Fruit fly (Drosophila melanogaster) whole organism, embryonic: Measurements from ENCODE around the gene HHEX.

Experiments
- CG10565 ChIP-seq: fragments of 200-800 bp; sonication (Bioruptor generic); optimal IDR thresholded peaks from 3 replicates; lab custom pipeline; 2016; ENCODE audit warnings: missing biosample characterization, mild to moderate bottlenecking, missing genetic modification characterization
- CG12219 ChIP-seq: fragments of 200-800 bp; sonication (Bioruptor generic); optimal IDR thresholded peaks from 3 replicates; lab custom pipeline; 2018; ENCODE audit warnings: missing biosample characterization, mild to moderate bottlenecking, missing genetic modification characterization
- CG13894 ChIP-seq: fragments of 200-800 bp; sonication (Bioruptor generic); optimal IDR thresholded peaks from 3 replicates; lab custom pipeline; 2018; ENCODE audit warnings: missing biosample characterization, mild to moderate bottlenecking, missing genetic modification characterization, moderate library complexity
- CG14050 ChIP-seq: fragments of 200-800 bp; sonication (Bioruptor generic); IDR thresholded peaks from 3 replicates; pipeline ENCODE4 v1.3.6; 2022; ENCODE audit warnings: missing biosample characterization, missing genetic modification characterization
- CG15601 ChIP-seq: fragments of 200-800 bp; sonication (Bioruptor generic); optimal IDR thresholded peaks from 3 replicates; lab custom pipeline; 2019; ENCODE audit warnings: missing biosample characterization, mild to moderate bottlenecking, missing genetic modification characterization, moderate library complexity
- CG18476 ChIP-seq: fragments of 200-800 bp; sonication (Bioruptor generic); optimal IDR thresholded peaks from 2 replicates; lab custom pipeline; 2016; ENCODE audit warnings: missing biosample characterization, mild to moderate bottlenecking, missing genetic modification characterization
- CG18599 ChIP-seq: fragments of 200-800 bp; sonication (Bioruptor generic); optimal IDR thresholded peaks from 3 replicates; lab custom pipeline; 2017; ENCODE audit warnings: missing biosample characterization, missing genetic modification characterization, mild to moderate bottlenecking, moderate library complexity, missing genetic modification reagents
- CG30403 ChIP-seq: fragments of 200-800 bp; sonication (Bioruptor generic); optimal IDR thresholded peaks from 3 replicates; lab custom pipeline; 2016; ENCODE audit warnings: missing biosample characterization, missing genetic modification characterization
- CG34224 ChIP-seq: fragments of 200-800 bp; sonication (Bioruptor generic); IDR thresholded peaks from 3 replicates; pipeline ENCODE4 v1.3.6; 2022; ENCODE audit warnings: missing biosample characterization, missing genetic modification characterization; ENCODE audit not compliant: partially characterized antibody
- CG5180 ChIP-seq: fragments of 200-800 bp; sonication (Bioruptor generic); optimal IDR thresholded peaks from 3 replicates; lab custom pipeline; 2017; ENCODE audit warnings: missing biosample characterization, missing genetic modification characterization, mild to moderate bottlenecking, moderate library complexity, missing genetic modification reagents
- CG6854 ChIP-seq: fragments of 200-800 bp; sonication (Bioruptor generic); optimal IDR thresholded peaks from 3 replicates; lab custom pipeline; 2017; ENCODE audit warnings: missing biosample characterization, mild to moderate bottlenecking, missing genetic modification characterization
- CG7928 ChIP-seq: fragments of 200-800 bp; sonication (Bioruptor generic); optimal IDR thresholded peaks from 2 replicates; lab custom pipeline; 2017; ENCODE audit warnings: missing biosample characterization, mild to moderate bottlenecking, missing genetic modification characterization
- CG8359 ChIP-seq: fragments of 200-800 bp; sonication (Bioruptor generic); optimal IDR thresholded peaks from 2 replicates; lab custom pipeline; 2017; ENCODE audit warnings: missing biosample characterization, mild to moderate bottlenecking, missing genetic modification characterization, borderline replicate concordance
- CG9437 ChIP-seq: fragments of 200-800 bp; sonication (Bioruptor generic); optimal IDR thresholded peaks from 2 replicates; lab custom pipeline; 2018; ENCODE audit warnings: missing biosample characterization, mild to moderate bottlenecking, missing genetic modification characterization
- CG9876 ChIP-seq: fragments of 200-800 bp; sonication (Bioruptor generic); optimal IDR thresholded peaks from 2 replicates; lab custom pipeline; 2016; ENCODE audit warnings: missing biosample characterization, missing genetic modification characterization
- Deaf1 ChIP-seq: fragments of 200-800 bp; optimal IDR thresholded peaks from 3 replicates; lab custom pipeline; 2019; ENCODE audit warnings: missing biosample characterization, mild to moderate bottlenecking, missing genetic modification characterization, moderate library complexity
- Dp ChIP-seq: fragments of 200-800 bp; sonication (Bioruptor generic); optimal IDR thresholded peaks from 2 replicates; lab custom pipeline; 2018; ENCODE audit warnings: missing biosample characterization, mild to moderate bottlenecking, missing genetic modification characterization, moderate library complexity
- HLH4C ChIP-seq: fragments of 200-800 bp; sonication (Bioruptor generic); IDR thresholded peaks from 3 replicates; pipeline ENCODE4 v1.3.6; 2022; ENCODE audit warnings: missing biosample characterization, missing genetic modification characterization; ENCODE audit not compliant: partially characterized antibody
- Lim3 ChIP-seq: fragments of 200-800 bp; sonication (Bioruptor generic); IDR thresholded peaks from 2 replicates; pipeline ENCODE4 v1.3.6; 2022; ENCODE audit warnings: missing biosample characterization, missing genetic modification characterization
- NC2α ChIP-seq: fragments of 200-800 bp; sonication (Bioruptor generic); optimal IDR thresholded peaks from 2 replicates; lab custom pipeline; 2016; ENCODE audit warnings: missing biosample characterization, missing genetic modification characterization
- Nf-YA ChIP-seq: fragments of 200-800 bp; sonication (Bioruptor generic); IDR thresholded peaks from 2 replicates; pipeline ENCODE4 v1.3.6; 2022; ENCODE audit warnings: missing biosample characterization, missing genetic modification characterization
- Rx ChIP-seq: fragments of 200-800 bp; sonication (Bioruptor generic); IDR thresholded peaks from 2 replicates; pipeline ENCODE4 v1.3.6; 2022; ENCODE audit warnings: missing biosample characterization, missing genetic modification characterization
- Scr ChIP-seq: fragments of 200-800 bp; sonication (Bioruptor generic); IDR thresholded peaks from 2 replicates; pipeline ENCODE4 v1.3.6; 2022; ENCODE audit warnings: missing biosample characterization, missing genetic modification characterization; ENCODE audit not compliant: partially characterized antibody
- Sin3A ChIP-seq: fragments of >200 bp; optimal IDR thresholded peaks from 2 replicates; lab custom pipeline; 2018
- Ssrp ChIP-seq: fragments of 200-800 bp; sonication (Bioruptor generic); optimal IDR thresholded peaks from 2 replicates; lab custom pipeline; 2018; ENCODE audit warnings: missing biosample characterization, mild to moderate bottlenecking, missing genetic modification characterization, moderate library complexity
- Stat92E ChIP-seq, 3 experiments: fragments of >200 bp in 2 of 3; fragments of 200-800 bp in 1 of 3; sonication (Bioruptor generic) in 1 of 3; optimal IDR thresholded peaks; 2 replicates each; lab custom pipeline; 2017 to 2019; ENCODE audit warnings: missing biosample characterization in 3 of 3, missing genetic modification characterization in 3 of 3, mild to moderate bottlenecking in 1 of 3, moderate library complexity in 1 of 3
- Xrp1 ChIP-seq: fragments of 200-800 bp; sonication (Bioruptor generic); IDR thresholded peaks from 2 replicates; pipeline ENCODE4 v1.3.6; 2022; ENCODE audit warnings: missing biosample characterization, missing genetic modification characterization
- az2 ChIP-seq: fragments of 200-800 bp; sonication (Bioruptor generic); optimal IDR thresholded peaks from 3 replicates; lab custom pipeline; 2016; ENCODE audit warnings: missing biosample characterization, missing genetic modification characterization
- cad ChIP-seq: fragments of >200 bp; optimal IDR thresholded peaks from 2 replicates; lab custom pipeline; 2017; ENCODE audit warnings: missing biosample characterization, missing genetic modification characterization
- cas ChIP-seq: fragments of 200-800 bp; sonication (Bioruptor generic); IDR thresholded peaks from 2 replicates; pipeline ENCODE4 v1.3.6; 2022; ENCODE audit warnings: missing biosample characterization, missing genetic modification characterization
- cato ChIP-seq: fragments of 200-800 bp; sonication (Bioruptor generic); optimal IDR thresholded peaks from 2 replicates; lab custom pipeline; 2016; ENCODE audit warnings: missing biosample characterization, missing genetic modification characterization, borderline replicate concordance
- crc ChIP-seq: fragments of 200-800 bp; sonication (Bioruptor generic); optimal IDR thresholded peaks from 2 replicates; lab custom pipeline; 2016; ENCODE audit warnings: missing biosample characterization, missing genetic modification characterization
- dm ChIP-seq: fragments of 200-800 bp; sonication (Bioruptor generic); optimal IDR thresholded peaks from 3 replicates; lab custom pipeline; 2016; ENCODE audit warnings: missing biosample characterization, missing genetic modification characterization
- dpn ChIP-seq, 2 experiments: fragments of 200-800 bp; sonication (Bioruptor generic); optimal IDR thresholded peaks; 3 replicates each; lab custom pipeline; 2016; ENCODE audit warnings: missing biosample characterization in 2 of 2, missing genetic modification characterization in 2 of 2
- fru ChIP-seq: fragments of >200 bp; optimal IDR thresholded peaks from 2 replicates; lab custom pipeline; 2017
- ftz-f1 ChIP-seq: fragments of 200-800 bp; sonication (Bioruptor generic); optimal IDR thresholded peaks from 2 replicates; lab custom pipeline; 2016; ENCODE audit warnings: missing biosample characterization, missing genetic modification characterization
- hbn ChIP-seq: fragments of 200-800 bp; sonication (Bioruptor generic); IDR thresholded peaks from 2 replicates; pipeline ENCODE4 v1.3.6; 2022; ENCODE audit warnings: missing biosample characterization, missing genetic modification characterization; ENCODE audit not compliant: partially characterized antibody
- her ChIP-seq: fragments of 200-800 bp; sonication (Bioruptor generic); optimal IDR thresholded peaks from 2 replicates; lab custom pipeline; 2016; ENCODE audit warnings: missing biosample characterization, missing genetic modification characterization
- knrl ChIP-seq: fragments of 200-800 bp; sonication (Bioruptor generic); IDR thresholded peaks from 3 replicates; pipeline ENCODE4 v1.3.6; 2022; ENCODE audit warnings: missing biosample characterization, missing genetic modification characterization; ENCODE audit not compliant: partially characterized antibody
- maf-S ChIP-seq: fragments of 200-800 bp; sonication (Bioruptor generic); optimal IDR thresholded peaks from 2 replicates; lab custom pipeline; 2016; ENCODE audit warnings: missing biosample characterization, missing genetic modification characterization
- nau ChIP-seq: fragments of 200-800 bp; sonication (Bioruptor generic); optimal IDR thresholded peaks from 3 replicates; lab custom pipeline; 2017; ENCODE audit warnings: missing biosample characterization, mild to moderate bottlenecking, missing genetic modification characterization, missing genetic modification reagents
- nerfin-2 ChIP-seq: fragments of 200-800 bp; sonication (Bioruptor generic); IDR thresholded peaks from 2 replicates; pipeline ENCODE4 v1.3.6; 2022; ENCODE audit warnings: missing biosample characterization, missing genetic modification characterization; ENCODE audit not compliant: partially characterized antibody
- org-1 ChIP-seq: fragments of 200-800 bp; sonication (Bioruptor generic); optimal IDR thresholded peaks from 2 replicates; lab custom pipeline; 2017; ENCODE audit warnings: missing biosample characterization, missing genetic modification characterization
- ranshi ChIP-seq: fragments of 200-800 bp; sonication (Bioruptor generic); IDR thresholded peaks from 2 replicates; pipeline ENCODE4 v1.3.6; 2022; ENCODE audit warnings: missing biosample characterization, missing genetic modification characterization
- row ChIP-seq: fragments of 200-800 bp; sonication (Bioruptor generic); IDR thresholded peaks from 3 replicates; pipeline ENCODE4 v1.3.6; 2022; ENCODE audit warnings: missing biosample characterization, missing genetic modification characterization
- sisA ChIP-seq: fragments of 200-800 bp; sonication (Bioruptor generic); IDR thresholded peaks from 2 replicates; pipeline ENCODE4 v1.3.6; 2022; ENCODE audit warnings: missing biosample characterization, missing genetic modification characterization
- tx ChIP-seq: fragments of 200-800 bp; sonication (Bioruptor generic); optimal IDR thresholded peaks from 2 replicates; lab custom pipeline; 2016; ENCODE audit warnings: missing biosample characterization, missing genetic modification characterization
- vvl ChIP-seq: fragments of 200-800 bp; sonication (Bioruptor generic); IDR thresholded peaks from 2 replicates; pipeline ENCODE4 v1.3.6; 2022; ENCODE audit warnings: missing biosample characterization, missing genetic modification characterization

HHEX gene

dm6 chr3R:21050875-21051274, 29.9 kb downstream of the HHEX start, which contains the start of gene Jhbp15:
Gene Jhbp15 (minus strand): TSS chr3R:21050975.
- TF ChIP-seq maf-S (GFP tag; lab: Kevin White, UChicago) (no peak), dpn (GFP tag; optimal IDR thresholded peaks at IDR 0.05; lab: Kevin White, UChicago) (no peak), CG9437 (GFP tag; lab: Kevin White, UChicago) (no peak), CG7928 (GFP tag; lab: Kevin White, UChicago) (no peak), her (GFP tag; lab: Kevin White, UChicago) (no peak), vvl (GFP tag; lab: Robert Waterston, UW) (no peak), NC2α (no peak), crc (no peak), CG14050 (GFP tag; lab: Robert Waterston, UW) (no peak), Xrp1 (GFP tag; lab: Robert Waterston, UW) (no peak), dm (GFP tag; lab: Kevin White, UChicago) (no peak), CG10565 (no peak)

dm6 chr3R:21048729-21049128, 32.0 kb downstream of the HHEX start, which contains the start of gene CG7079:
Gene CG7079 (minus strand): TSS chr3R:21048829.
- TF ChIP-seq Ssrp (tag; lab: Kevin White, UChicago) = no peak
- TF ChIP-seq CG34224 (GFP tag; lab: Robert Waterston, UW) = no peak
- TF ChIP-seq CG6854 (GFP tag; lab: Kevin White, UChicago) = no peak
- TF ChIP-seq sisA (GFP tag; lab: Robert Waterston, UW) = no peak
- no peak for TF ChIP-seq Lim3
- TF ChIP-seq HLH4C (GFP tag; lab: Robert Waterston, UW) = no peak
- TF ChIP-seq CG18599 = no peak
- no peak for TF ChIP-seq tx (GFP tag; lab: Kevin White, UChicago)
- TF ChIP-seq Scr (GFP tag; lab: Robert Waterston, UW) = no peak
- TF ChIP-seq Nf-YA (GFP tag; lab: Robert Waterston, UW) = no peak
- no peak for TF ChIP-seq knrl

dm6 chr3R:21046927-21047326, 33.8 kb downstream of the HHEX start, which contains the start of gene CG31207:
Gene CG31207 (minus strand): TSS chr3R:21047027.
- no peak for TF ChIP-seq cad (GFP tag; lab: Kevin White, UChicago)
- TF ChIP-seq CG15601 = no peak
- no peak for TF ChIP-seq Sin3A
- TF ChIP-seq Deaf1 (tag; lab: Kevin White, UChicago) = no peak
- TF ChIP-seq ranshi (GFP tag; lab: Robert Waterston, UW) = no peak
- TF ChIP-seq nau (GFP tag; lab: Kevin White, UChicago) = no peak
- no peak for TF ChIP-seq CG12219 (GFP tag; lab: Kevin White, UChicago)
- no peak for TF ChIP-seq cato (GFP tag; lab: Kevin White, UChicago)
- no peak for TF ChIP-seq CG13894 (tag; lab: Kevin White, UChicago)
- TF ChIP-seq, all 482 proteins: peak for 0

dm6 chr3R:21045742-21046141, 35.0 kb downstream of the HHEX start, which contains the start of gene CG31189:
Gene CG31189 (minus strand): TSS chr3R:21045842.
- TF ChIP-seq cas (GFP tag; lab: Robert Waterston, UW) = no peak
- TF ChIP-seq fru (lab: Kevin White, UChicago) = no peak
- TF ChIP-seq Rx (GFP tag; lab: Robert Waterston, UW) = no peak
- TF ChIP-seq ftz-f1 (GFP tag; lab: Kevin White, UChicago) = no peak
- TF ChIP-seq row (GFP tag; lab: Robert Waterston, UW) = no peak
- TF ChIP-seq CG5180 (GFP tag; lab: Kevin White, UChicago) = no peak
- no peak for TF ChIP-seq hbn (GFP tag; lab: Robert Waterston, UW)
- TF ChIP-seq Stat92E (GFP tag; optimal IDR thresholded peaks at IDR 0.05; lab: Kevin White, UChicago) = no peak
- no peak for TF ChIP-seq CG18476
- TF ChIP-seq CG9876 (GFP tag; lab: Kevin White, UChicago) = no peak
- TF ChIP-seq az2 (GFP tag; lab: Kevin White, UChicago) = no peak
- TF ChIP-seq Dp (GFP tag; lab: Kevin White, UChicago) = no peak
- TF ChIP-seq org-1 = no peak
- no peak for TF ChIP-seq CG8359 (GFP tag; lab: Kevin White, UChicago)
- no peak for TF ChIP-seq cad (GFP tag; lab: Kevin White, UChicago)
- no peak for TF ChIP-seq CG30403 (GFP tag; lab: Kevin White, UChicago)
- TF ChIP-seq nerfin-2 (GFP tag; lab: Robert Waterston, UW) = no peak
- TF ChIP-seq, all 482 proteins: peak for 0
